Worm (Caenorhabditis elegans) whole organism, L2 larva: ENCODE results near the gene F14D7.3.

Source experiments
- R02D3.7 ChIP-seq: fragments of 150-350 bp; optimal IDR thresholded peaks from 2 replicates; lab custom pipeline; 2014; ENCODE audit warnings: missing biosample characterization, missing genetic modification characterization
- ama-1 ChIP-seq: fragments of 150-350 bp; optimal IDR thresholded peaks from 2 replicates; lab custom pipeline; 2018; ENCODE audit warnings: inconsistent platforms
- crh-2 ChIP-seq: sonication (generic microtip); optimal IDR thresholded peaks from 2 replicates; lab custom pipeline; 2017; ENCODE audit warnings: missing biosample characterization, missing genetic modification characterization
- fos-1 ChIP-seq: fragments of 150-350 bp; optimal IDR thresholded peaks from 2 replicates; lab custom pipeline; 2014; ENCODE audit warnings: missing biosample characterization, missing genetic modification characterization
- lin-11 ChIP-seq: fragments of 150-350 bp; sonication (generic microtip); optimal IDR thresholded peaks from 2 replicates; lab custom pipeline; 2014; ENCODE audit warnings: missing biosample characterization, missing genetic modification characterization, inconsistent platforms, mixed read lengths
- nhr-11 ChIP-seq: fragments of 150-350 bp; optimal IDR thresholded peaks from 2 replicates; lab custom pipeline; 2014; ENCODE audit warnings: missing biosample characterization, missing genetic modification characterization
- nhr-129 ChIP-seq: fragments of 150-350 bp; optimal IDR thresholded peaks from 2 replicates; lab custom pipeline; 2014; ENCODE audit warnings: missing biosample characterization, missing genetic modification characterization
- nhr-25 ChIP-seq: fragments of 150-350 bp; sonication (generic microtip); optimal IDR thresholded peaks from 3 replicates; lab custom pipeline; 2014; ENCODE audit warnings: missing biosample characterization, missing genetic modification characterization
- skn-1 ChIP-seq: sonication (generic microtip); optimal IDR thresholded peaks from 2 replicates; lab custom pipeline; 2017; ENCODE audit warnings: missing biosample characterization, missing genetic modification characterization
- ztf-11 ChIP-seq: sonication (generic microtip); optimal IDR thresholded peaks from 2 replicates; lab custom pipeline; 2017; ENCODE audit warnings: missing biosample characterization, missing genetic modification characterization
- ztf-4 ChIP-seq: fragments of 150-350 bp; optimal IDR thresholded peaks from 2 replicates; lab custom pipeline; 2014; ENCODE audit warnings: missing biosample characterization, missing genetic modification characterization

- no peak for TF ChIP-seq lin-11 (tag; lab: Kevin White, UChicago)
- TF ChIP-seq ama-1 = no peak
- TF ChIP-seq nhr-11 (tag; lab: Kevin White, UChicago) = no peak
- TF ChIP-seq ztf-11 = no peak
- TF ChIP-seq nhr-129 (tag; lab: Kevin White, UChicago) = no peak
- no peak for TF ChIP-seq R02D3.7 (tag; lab: Kevin White, UChicago)
- no peak for TF ChIP-seq crh-2 (tag; lab: Kevin White, UChicago)
- TF ChIP-seq ztf-4 = no peak
- TF ChIP-seq fos-1 (tag; lab: Kevin White, UChicago) = no peak
- TF ChIP-seq nhr-25 (tag; lab: Kevin White, UChicago) = no peak
- no peak for TF ChIP-seq skn-1 (tag; lab: Kevin White, UChicago)
These were observed 28.0 kb upstream of the F14D7.3 start, which contains the start of gene F40G12.4 for ce11 chrV:14268616-14269015.
